Worm (Caenorhabditis elegans) whole organism, L1 larva: ENCODE measurements around the gene uda-1.
A peak's percentile ranks its signal among the peaks of the same experiment; 100 is the strongest.

Source experiments
- C04F5.9 ChIP-seq: sonication (generic microtip); optimal IDR thresholded peaks from 2 replicates; lab custom pipeline; 2016; ENCODE audit warnings: missing genetic modification characterization, missing compliant biosample characterization
- C16A3.4 ChIP-seq: fragments of 150-350 bp; optimal IDR thresholded peaks from 2 replicates; lab custom pipeline; 2014; ENCODE audit warnings: missing biosample characterization, missing genetic modification characterization
- aha-1 ChIP-seq: fragments of 150-350 bp; optimal IDR thresholded peaks from 2 replicates; lab custom pipeline; 2014; ENCODE audit warnings: missing biosample characterization, missing genetic modification characterization
- alr-1 ChIP-seq: fragments of 200-800 bp; sonication (Bioruptor generic); optimal IDR thresholded peaks from 2 replicates; lab custom pipeline; 2018; ENCODE audit warnings: borderline replicate concordance, mild to moderate bottlenecking, missing genetic modification characterization, missing compliant biosample characterization
- blmp-1 ChIP-seq: fragments of 150-350 bp; optimal IDR thresholded peaks from 2 replicates; lab custom pipeline; 2014; ENCODE audit warnings: missing biosample characterization, missing genetic modification characterization
- ceh-63 ChIP-seq: fragments of 200-800 bp; sonication (Bioruptor generic); optimal IDR thresholded peaks from 2 replicates; lab custom pipeline; 2018; ENCODE audit warnings: mild to moderate bottlenecking, missing genetic modification characterization, missing compliant biosample characterization
- ceh-8 ChIP-seq: fragments of 200-800 bp; sonication (Bioruptor generic); optimal IDR thresholded peaks from 2 replicates; lab custom pipeline; 2018; ENCODE audit warnings: mild to moderate bottlenecking, missing genetic modification characterization, moderate library complexity, missing compliant biosample characterization
- ceh-82 ChIP-seq, 3 experiments: fragments of 150-350 bp in 1 of 3; sonication (generic microtip) in 2 of 3; optimal IDR thresholded peaks; 2 replicates each; lab custom pipeline; 2014 to 2017; ENCODE audit warnings: missing biosample characterization in 3 of 3, missing genetic modification characterization in 3 of 3
- ceh-88 ChIP-seq: fragments of 200-800 bp; sonication (Bioruptor generic); IDR thresholded peaks from 2 replicates; pipeline ENCODE4 v1.3.6; 2022; ENCODE audit warnings: missing genetic modification characterization, missing compliant biosample characterization
- dpl-1 ChIP-seq, 3 experiments: fragments of 150-350 bp in 2 of 3; sonication (generic microtip) in 1 of 3; optimal IDR thresholded peaks; 2 replicates each; lab custom pipeline; 2014 to 2017; ENCODE audit warnings: missing biosample characterization in 3 of 3, missing genetic modification characterization in 3 of 3, missing genetic modification reagents in 3 of 3
- efl-1 ChIP-seq, 4 experiments: fragments of 150-350 bp; optimal IDR thresholded peaks in 3 of 4; peaks in 1 of 4; 1 replicate in 1 of 4; 2 replicates in 3 of 4; lab custom pipeline; 2014; ENCODE audit warnings: missing biosample characterization in 2 of 4, missing genetic modification characterization in 2 of 4, missing genetic modification reagents in 2 of 4
- egl-13 ChIP-seq: sonication (generic microtip); optimal IDR thresholded peaks from 2 replicates; lab custom pipeline; 2016; ENCODE audit warnings: missing genotype, missing genetic modification reagents, missing genetic modification characterization, missing compliant biosample characterization
- egl-27 ChIP-seq, 2 experiments: fragments of 150-350 bp in 1 of 2; sonication (generic microtip); optimal IDR thresholded peaks; 3 replicates each; lab custom pipeline; 2017 to 2018; ENCODE audit warnings: missing biosample characterization in 2 of 2, missing genetic modification characterization in 2 of 2, missing genetic modification reagents in 2 of 2
- elt-2 ChIP-seq: sonication (generic microtip); optimal IDR thresholded peaks from 2 replicates; lab custom pipeline; 2016; ENCODE audit warnings: missing genetic modification characterization, mild to moderate bottlenecking, inconsistent platforms, missing compliant biosample characterization, missing genetic modification reagents
- fkh-10 ChIP-seq: sonication (generic microtip); optimal IDR thresholded peaks from 2 replicates; lab custom pipeline; 2017; ENCODE audit warnings: missing biosample characterization, missing genetic modification reagents, missing genetic modification characterization
- fkh-8 ChIP-seq: sonication (generic microtip); optimal IDR thresholded peaks from 2 replicates; lab custom pipeline; 2016; ENCODE audit warnings: mild to moderate bottlenecking, missing genetic modification characterization, missing compliant biosample characterization
- grh-1 ChIP-seq: fragments of 200-800 bp; sonication (Bioruptor generic); IDR thresholded peaks from 2 replicates; pipeline ENCODE4 v1.3.6; 2022; ENCODE audit warnings: missing genetic modification reagents, missing genetic modification characterization, missing compliant biosample characterization
- irx-1 ChIP-seq: sonication (generic microtip); optimal IDR thresholded peaks from 2 replicates; lab custom pipeline; 2016; ENCODE audit warnings: missing genetic modification characterization, missing compliant biosample characterization
- isw-1 ChIP-seq: fragments of 200-800 bp; sonication (Bioruptor generic); IDR thresholded peaks from 2 replicates; pipeline ENCODE4 v1.3.6; 2022; ENCODE audit warnings: missing genetic modification characterization, missing compliant biosample characterization
- jun-1 ChIP-seq: fragments of 150-350 bp; optimal IDR thresholded peaks from 2 replicates; lab custom pipeline; 2014; ENCODE audit warnings: missing biosample characterization, missing genetic modification reagents, missing genetic modification characterization
- lin-13 ChIP-seq: fragments of 150-350 bp; optimal IDR thresholded peaks from 2 replicates; lab custom pipeline; 2014; ENCODE audit warnings: missing biosample characterization, missing genetic modification reagents, missing genetic modification characterization
- lin-14 ChIP-seq: fragments of 200-800 bp; sonication (Bioruptor generic); optimal IDR thresholded peaks from 2 replicates; lab custom pipeline; 2018; ENCODE audit warnings: mild to moderate bottlenecking, missing genetic modification characterization, moderate library complexity, missing compliant biosample characterization
- lin-39 ChIP-seq: fragments of 150-350 bp; optimal IDR thresholded peaks from 2 replicates; lab custom pipeline; 2014; ENCODE audit warnings: missing biosample characterization, missing genetic modification reagents, missing genetic modification characterization
- lir-3 ChIP-seq: sonication (generic microtip); optimal IDR thresholded peaks from 2 replicates; lab custom pipeline; 2016; ENCODE audit warnings: mild to moderate bottlenecking, missing genetic modification characterization, moderate library complexity, missing compliant biosample characterization; ENCODE audit not compliant: poor library complexity
- mdl-1 ChIP-seq, 2 experiments: fragments of 150-350 bp; optimal IDR thresholded peaks; 2 replicates each; lab custom pipeline; 2014 to 2017; ENCODE audit warnings: missing biosample characterization in 2 of 2, missing genetic modification characterization in 2 of 2, inconsistent platforms in 1 of 2
- mef-2 ChIP-seq: fragments of 150-350 bp; optimal IDR thresholded peaks from 2 replicates; lab custom pipeline; 2014; ENCODE audit warnings: missing biosample characterization, missing genetic modification characterization
- mep-1 ChIP-seq: fragments of 150-350 bp; optimal IDR thresholded peaks from 2 replicates; lab custom pipeline; 2014; ENCODE audit warnings: missing biosample characterization, missing genetic modification characterization
- nhr-19 ChIP-seq: fragments of 200-800 bp; sonication (Bioruptor generic); conservative IDR thresholded peaks from 2 replicates; pipeline ENCODE4 v1.3.6; 2022; ENCODE audit warnings: missing genetic modification characterization, missing compliant biosample characterization
- nhr-237 ChIP-seq: fragments of 150-350 bp; optimal IDR thresholded peaks from 2 replicates; lab custom pipeline; 2014; ENCODE audit warnings: missing biosample characterization, missing genetic modification characterization
- nhr-28 ChIP-seq: fragments of 150-350 bp; optimal IDR thresholded peaks from 2 replicates; lab custom pipeline; 2014; ENCODE audit warnings: missing biosample characterization, missing genetic modification characterization
- nhr-47 ChIP-seq: sonication (generic microtip); optimal IDR thresholded peaks from 2 replicates; lab custom pipeline; 2016; ENCODE audit warnings: mild to moderate bottlenecking, missing genetic modification characterization, moderate library complexity, missing compliant biosample characterization
- nhr-76 ChIP-seq: sonication (generic microtip); optimal IDR thresholded peaks from 2 replicates; lab custom pipeline; 2017; ENCODE audit warnings: missing biosample characterization, missing genetic modification characterization
- nhr-77 ChIP-seq: fragments of 150-350 bp; optimal IDR thresholded peaks from 2 replicates; lab custom pipeline; 2014; ENCODE audit warnings: missing biosample characterization, missing genetic modification characterization
- nhr-84 ChIP-seq: sonication (generic microtip); optimal IDR thresholded peaks from 2 replicates; lab custom pipeline; 2017; ENCODE audit warnings: missing biosample characterization, missing genetic modification characterization
- nhr-85 ChIP-seq: sonication (generic microtip); peaks from one replicate; lab custom pipeline; 2016; ENCODE audit warnings: missing genetic modification characterization, inconsistent platforms, missing compliant biosample characterization
- nhr-90 ChIP-seq: sonication (generic microtip); optimal IDR thresholded peaks from 2 replicates; lab custom pipeline; 2016; ENCODE audit warnings: mild to moderate bottlenecking, missing genetic modification characterization, missing compliant biosample characterization; ENCODE audit not compliant: poor library complexity
- pax-3 ChIP-seq: fragments of 200-800 bp; sonication (Bioruptor generic); optimal IDR thresholded peaks from 2 replicates; lab custom pipeline; 2018; ENCODE audit warnings: mild to moderate bottlenecking, missing genetic modification characterization, moderate library complexity, missing compliant biosample characterization
- pqm-1 ChIP-seq: sonication (generic microtip); optimal IDR thresholded peaks from 3 replicates; lab custom pipeline; 2017; ENCODE audit warnings: missing biosample characterization, missing genetic modification characterization
- rnt-1 ChIP-seq: sonication (generic microtip); optimal IDR thresholded peaks from 2 replicates; lab custom pipeline; 2016; ENCODE audit warnings: mild to moderate bottlenecking, missing genetic modification characterization, moderate library complexity, missing compliant biosample characterization
- sup-37 ChIP-seq: fragments of 200-800 bp; sonication (Bioruptor generic); optimal IDR thresholded peaks from 2 replicates; lab custom pipeline; 2018; ENCODE audit warnings: mild to moderate bottlenecking, missing genetic modification characterization, missing compliant biosample characterization
- unc-130 ChIP-seq: fragments of 150-350 bp; optimal IDR thresholded peaks from 2 replicates; lab custom pipeline; 2017; ENCODE audit warnings: missing biosample characterization, missing genetic modification characterization, inconsistent platforms
- unc-86 ChIP-seq: sonication (generic microtip); optimal IDR thresholded peaks from 2 replicates; lab custom pipeline; 2016; ENCODE audit warnings: missing genetic modification characterization, missing compliant biosample characterization
- zag-1 ChIP-seq: fragments of 150-350 bp; optimal IDR thresholded peaks from 2 replicates; lab custom pipeline; 2014; ENCODE audit warnings: missing biosample characterization, missing genetic modification characterization
- zip-4 ChIP-seq: fragments of 200-800 bp; sonication (Bioruptor generic); optimal IDR thresholded peaks from 2 replicates; lab custom pipeline; 2018; ENCODE audit warnings: mild to moderate bottlenecking, missing genetic modification characterization, moderate library complexity, missing compliant biosample characterization
- ztf-11 ChIP-seq, 2 experiments: sonication (generic microtip); optimal IDR thresholded peaks; 2 replicates each; lab custom pipeline; 2016 to 2017; ENCODE audit warnings: missing genetic modification characterization in 2 of 2, missing biosample characterization in 1 of 2, missing compliant biosample characterization in 1 of 2
- ztf-4 ChIP-seq: fragments of 150-350 bp; optimal IDR thresholded peaks from 2 replicates; lab custom pipeline; 2014; ENCODE audit warnings: missing biosample characterization, missing genetic modification characterization

The uda-1 gene

DNA sequence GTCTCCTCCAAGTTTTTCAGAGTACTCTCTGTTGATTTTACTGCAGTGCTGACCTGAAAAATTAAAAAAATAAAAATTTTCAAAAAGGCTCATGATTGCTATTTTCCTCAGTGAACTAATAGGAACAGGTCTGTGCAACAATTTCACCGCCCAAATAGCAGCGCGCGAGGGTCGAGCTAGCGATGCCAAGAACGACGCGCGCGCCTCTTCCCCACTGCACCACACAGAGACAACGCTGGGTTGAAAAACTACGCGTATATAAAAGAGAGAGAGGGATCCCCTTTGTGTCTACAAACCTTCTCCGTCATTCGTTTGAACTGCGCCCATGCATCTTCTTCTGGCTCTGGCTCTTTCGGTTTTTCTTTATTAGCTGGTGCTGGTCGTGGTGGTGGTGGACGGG is 34.4 kb upstream of the uda-1 start (continued):
- TF ChIP-seq unc-86 (tag; lab: Kevin White, UChicago) (peak; percentile 55), mep-1 (tag; lab: Kevin White, UChicago) (peak; percentile 72), dpl-1 (GFP tag; optimal IDR thresholded peaks at IDR 0.05; lab: Kevin White, UChicago) (peak in 2 of 3 experiments; percentile 45 to 46), nhr-77 (tag; lab: Kevin White, UChicago) (peak; percentile 65), nhr-85 (tag; lab: Kevin White, UChicago) (no peak), pqm-1 (tag; lab: Kevin White, UChicago) (no peak), ztf-11 (tag; optimal IDR thresholded peaks at IDR 0.05; lab: Kevin White, UChicago) (no peak), lin-39 (no peak), nhr-19 (GFP tag; lab: Robert Waterston, UW) (peak; percentile 64), rnt-1 (tag; lab: Kevin White, UChicago) (peak; percentile 76), efl-1 (optimal IDR thresholded peaks at IDR 0.05; lab: Kevin White, UChicago) (peak; percentile 36 to 59), efl-1 (GFP tag; optimal IDR thresholded peaks at IDR 0.05 in 1 of 2; lab: Kevin White, UChicago) (peak; percentile 42 to 96), ceh-88 (GFP tag; lab: Robert Waterston, UW) (0 out of 2 replicates have a peak, but pooled peaks have one; percentile 44), ceh-82 (tag; optimal IDR thresholded peaks at IDR 0.05; lab: Kevin White, UChicago) (peak; percentile 43 to 76 (median 72)), zip-4 (GFP tag; lab: Kevin White, UChicago) (no peak), nhr-76 (tag; lab: Kevin White, UChicago) (no peak), nhr-28 (tag; lab: Kevin White, UChicago) (no peak), nhr-237 (tag; lab: Kevin White, UChicago) (no peak), blmp-1 (no peak), unc-130 (peak; percentile 77), nhr-84 (tag; lab: Kevin White, UChicago) (no peak), nhr-90 (tag; lab: Kevin White, UChicago) (peak; percentile 47), C16A3.4 (tag; lab: Kevin White, UChicago) (peak; percentile 54), zag-1 (tag; lab: Kevin White, UChicago) (no peak), elt-2 (tag; lab: Kevin White, UChicago) (no peak), mef-2 (tag; lab: Kevin White, UChicago) (no peak), mdl-1 (tag; optimal IDR thresholded peaks at IDR 0.05; lab: Kevin White, UChicago) (peak in 1 of 2 experiments; percentile 35), lir-3 (tag; lab: Kevin White, UChicago) (peak; percentile 52), pax-3 (peak; percentile 47), irx-1 (tag; lab: Kevin White, UChicago) (peak; percentile 2), egl-27 (tag; optimal IDR thresholded peaks at IDR 0.05; lab: Kevin White, UChicago) (no peak), alr-1 (tag; lab: Kevin White, UChicago) (no peak)

DNA sequence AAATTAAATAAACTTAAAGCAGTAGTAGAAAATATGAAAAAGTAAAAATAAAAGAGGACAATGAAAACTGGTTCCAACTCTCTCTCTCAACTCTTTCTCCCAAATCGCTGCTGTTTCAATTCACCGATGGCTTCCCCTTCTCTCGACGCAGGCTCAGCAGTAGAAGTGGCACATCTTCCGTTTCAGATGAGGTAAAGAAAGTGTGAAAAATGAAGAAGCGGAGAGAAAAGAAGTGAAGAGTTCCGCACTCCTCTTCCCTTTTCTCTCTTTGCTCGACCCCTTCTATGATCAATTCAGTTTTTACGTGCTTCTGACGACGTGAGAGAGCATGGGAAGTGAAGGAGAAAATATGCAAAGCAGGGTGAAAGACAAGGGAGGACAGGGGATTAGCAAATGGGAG is 30.3 kb upstream of the uda-1 start:
- TF ChIP-seq fkh-10 (GFP tag; lab: Kevin White, UChicago) (peak; percentile 67), pqm-1 (tag; lab: Kevin White, UChicago) (no peak), C04F5.9 (tag; lab: Kevin White, UChicago) (no peak), grh-1 (GFP tag; lab: Robert Waterston, UW) (no peak), sup-37 (GFP tag; lab: Kevin White, UChicago) (no peak), fkh-8 (tag; lab: Kevin White, UChicago) (peak; percentile 35), egl-13 (peak; percentile 17), ceh-63 (GFP tag; lab: Kevin White, UChicago) (no peak), ceh-82 (tag; optimal IDR thresholded peaks at IDR 0.05; lab: Kevin White, UChicago) (peak in 1 of 3 experiments; percentile 10), isw-1 (peak; percentile 13; the same call in 1 of the 2 replicates), alr-1 (tag; lab: Kevin White, UChicago) (no peak), nhr-47 (tag; lab: Kevin White, UChicago) (peak; percentile 31), nhr-90 (tag; lab: Kevin White, UChicago) (no peak), C16A3.4 (tag; lab: Kevin White, UChicago) (no peak), jun-1 (tag; lab: Kevin White, UChicago) (no peak), ztf-4 (no peak), ceh-8 (GFP tag; lab: Kevin White, UChicago) (no peak), lin-14 (GFP tag; lab: Kevin White, UChicago) (peak; percentile 82), efl-1 (optimal IDR thresholded peaks at IDR 0.05; lab: Kevin White, UChicago) (no peak), efl-1 (GFP tag; optimal IDR thresholded peaks at IDR 0.05 in 1 of 2; lab: Kevin White, UChicago) (peak in 1 of 2 experiments; percentile 72), lin-13 (no peak), aha-1 (tag; lab: Kevin White, UChicago) (no peak)
